Fruit fly (Drosophila melanogaster) whole organism, wandering third instar larva: ENCODE results near the gene CG3631.
A peak's percentile ranks its signal among the peaks of the same experiment; 100 is the strongest.

Source experiments
- Abd-B ChIP-seq: fragments of >200 bp; optimal IDR thresholded peaks from 2 replicates; lab custom pipeline; 2017; ENCODE audit warnings: missing biosample characterization, missing genetic modification characterization
- Dfd ChIP-seq: fragments of >200 bp; optimal IDR thresholded peaks from 2 replicates; lab custom pipeline; 2017; ENCODE audit warnings: missing biosample characterization, missing genetic modification characterization
- HLH106 ChIP-seq: fragments of 200-800 bp; optimal IDR thresholded peaks from 3 replicates; lab custom pipeline; 2019; ENCODE audit warnings: missing biosample characterization, mild to moderate bottlenecking, missing genetic modification characterization, moderate library complexity
- fru ChIP-seq: fragments of 200-800 bp; sonication (Bioruptor generic); optimal IDR thresholded peaks from 3 replicates; lab custom pipeline; 2016; ENCODE audit warnings: missing biosample characterization, mild to moderate bottlenecking, missing genetic modification characterization
- pan ChIP-seq: fragments of >200 bp; optimal IDR thresholded peaks from 2 replicates; lab custom pipeline; 2017

- no peak for TF ChIP-seq Dfd (GFP tag; lab: Kevin White, UChicago)
- TF ChIP-seq pan (lab: Kevin White, UChicago), result no peak
- peak; percentile 50 for TF ChIP-seq fru (GFP tag; lab: Kevin White, UChicago)
- TF ChIP-seq Abd-B (GFP tag; lab: Kevin White, UChicago), result no peak
- TF ChIP-seq HLH106 (tag; lab: Kevin White, UChicago), result no peak
Observed at dm6 chr3R:14846924-14847599, 32.2 kb upstream of the CG3631 start.
